Worm (Caenorhabditis elegans) whole organism, L1 larva: Measurements from ENCODE around the gene gbh-2.

Experiments used
- C04F5.9 ChIP-seq: sonication (generic microtip); optimal IDR thresholded peaks from 2 replicates; lab custom pipeline; 2016; ENCODE audit warnings: missing genetic modification characterization, missing compliant biosample characterization
- C16A3.4 ChIP-seq: fragments of 150-350 bp; optimal IDR thresholded peaks from 2 replicates; lab custom pipeline; 2014; ENCODE audit warnings: missing biosample characterization, missing genetic modification characterization
- F16B12.6 ChIP-seq: fragments of 150-350 bp; optimal IDR thresholded peaks from 2 replicates; lab custom pipeline; 2014; ENCODE audit warnings: missing biosample characterization, missing genetic modification characterization
- Y116A8C.19 ChIP-seq: sonication (generic microtip); optimal IDR thresholded peaks from 2 replicates; lab custom pipeline; 2016; ENCODE audit warnings: missing compliant biosample characterization, missing genetic modification characterization, borderline replicate concordance
- aha-1 ChIP-seq: fragments of 150-350 bp; optimal IDR thresholded peaks from 2 replicates; lab custom pipeline; 2014; ENCODE audit warnings: missing biosample characterization, missing genetic modification characterization
- alr-1 ChIP-seq: fragments of 200-800 bp; sonication (Bioruptor generic); optimal IDR thresholded peaks from 2 replicates; lab custom pipeline; 2018; ENCODE audit warnings: borderline replicate concordance, mild to moderate bottlenecking, missing genetic modification characterization, missing compliant biosample characterization
- aly-2 ChIP-seq: fragments of 150-350 bp; optimal IDR thresholded peaks from 2 replicates; lab custom pipeline; 2014; ENCODE audit warnings: missing biosample characterization, missing genetic modification characterization
- ama-1 ChIP-seq: fragments of 150-350 bp; optimal IDR thresholded peaks from 2 replicates; lab custom pipeline; 2014
- blmp-1 ChIP-seq: fragments of 150-350 bp; optimal IDR thresholded peaks from 2 replicates; lab custom pipeline; 2014; ENCODE audit warnings: missing biosample characterization, missing genetic modification characterization
- ceh-63 ChIP-seq: fragments of 200-800 bp; sonication (Bioruptor generic); optimal IDR thresholded peaks from 2 replicates; lab custom pipeline; 2018; ENCODE audit warnings: mild to moderate bottlenecking, missing genetic modification characterization, missing compliant biosample characterization
- ceh-8 ChIP-seq: fragments of 200-800 bp; sonication (Bioruptor generic); optimal IDR thresholded peaks from 2 replicates; lab custom pipeline; 2018; ENCODE audit warnings: mild to moderate bottlenecking, missing genetic modification characterization, moderate library complexity, missing compliant biosample characterization
- ceh-90 ChIP-seq: sonication (generic microtip); optimal IDR thresholded peaks from 2 replicates; lab custom pipeline; 2016; ENCODE audit warnings: missing genetic modification characterization, missing compliant biosample characterization
- dsc-1 ChIP-seq: sonication (generic microtip); optimal IDR thresholded peaks from 2 replicates; lab custom pipeline; 2016; ENCODE audit warnings: mild to moderate bottlenecking, missing genetic modification characterization, missing compliant biosample characterization
- efl-3 ChIP-seq: fragments of 200-800 bp; sonication (Bioruptor generic); optimal IDR thresholded peaks from 2 replicates; lab custom pipeline; 2018; ENCODE audit warnings: mild to moderate bottlenecking, missing genetic modification characterization, missing compliant biosample characterization
- egl-13 ChIP-seq: sonication (generic microtip); optimal IDR thresholded peaks from 2 replicates; lab custom pipeline; 2016; ENCODE audit warnings: missing genotype, missing genetic modification reagents, missing genetic modification characterization, missing compliant biosample characterization
- elt-2 ChIP-seq: sonication (generic microtip); optimal IDR thresholded peaks from 2 replicates; lab custom pipeline; 2016; ENCODE audit warnings: missing genetic modification characterization, mild to moderate bottlenecking, inconsistent platforms, missing compliant biosample characterization, missing genetic modification reagents
- ets-5 ChIP-seq: fragments of 200-800 bp; sonication (Bioruptor generic); IDR thresholded peaks from 2 replicates; pipeline ENCODE4 v1.3.6; 2022; ENCODE audit warnings: missing genetic modification characterization, missing compliant biosample characterization
- fkh-10 ChIP-seq: sonication (generic microtip); optimal IDR thresholded peaks from 2 replicates; lab custom pipeline; 2017; ENCODE audit warnings: missing biosample characterization, missing genetic modification reagents, missing genetic modification characterization
- fkh-4 ChIP-seq: sonication (generic microtip); optimal IDR thresholded peaks from 2 replicates; lab custom pipeline; 2016; ENCODE audit warnings: missing compliant biosample characterization, missing genetic modification characterization, borderline replicate concordance
- fos-1 ChIP-seq: fragments of 150-350 bp; optimal IDR thresholded peaks from 2 replicates; lab custom pipeline; 2014; ENCODE audit warnings: missing biosample characterization, missing genetic modification characterization
- hlh-4 ChIP-seq: sonication (generic microtip); optimal IDR thresholded peaks from 2 replicates; lab custom pipeline; 2016; ENCODE audit warnings: mild to moderate bottlenecking, missing genetic modification characterization, missing compliant biosample characterization
- hpl-2 ChIP-seq: fragments of 150-350 bp; optimal IDR thresholded peaks from 2 replicates; lab custom pipeline; 2014; ENCODE audit warnings: missing biosample characterization, missing genetic modification reagents, missing genetic modification characterization
- irx-1 ChIP-seq: sonication (generic microtip); optimal IDR thresholded peaks from 2 replicates; lab custom pipeline; 2016; ENCODE audit warnings: missing genetic modification characterization, missing compliant biosample characterization
- jun-1 ChIP-seq: fragments of 150-350 bp; optimal IDR thresholded peaks from 2 replicates; lab custom pipeline; 2014; ENCODE audit warnings: missing biosample characterization, missing genetic modification reagents, missing genetic modification characterization
- lin-35 ChIP-seq, 2 experiments: fragments of 150-350 bp; optimal IDR thresholded peaks; 2 replicates each; lab custom pipeline; 2014; ENCODE audit warnings: missing biosample characterization in 2 of 2, missing genetic modification characterization in 2 of 2, missing genetic modification reagents in 2 of 2
- lin-39 ChIP-seq: fragments of 150-350 bp; optimal IDR thresholded peaks from 2 replicates; lab custom pipeline; 2014; ENCODE audit warnings: missing biosample characterization, missing genetic modification reagents, missing genetic modification characterization
- lsy-2 ChIP-seq, 2 experiments: fragments of 150-350 bp; optimal IDR thresholded peaks; 2 replicates each; lab custom pipeline; 2014; ENCODE audit warnings: missing biosample characterization in 2 of 2, missing genetic modification characterization in 2 of 2
- mab-9 ChIP-seq: fragments of 200-800 bp; sonication (Bioruptor generic); IDR thresholded peaks from 2 replicates; pipeline ENCODE4 v1.3.6; 2022; ENCODE audit warnings: missing genetic modification reagents, missing genetic modification characterization, missing compliant biosample characterization
- mep-1 ChIP-seq: fragments of 150-350 bp; optimal IDR thresholded peaks from 2 replicates; lab custom pipeline; 2014; ENCODE audit warnings: missing biosample characterization, missing genetic modification characterization
- nhr-12 ChIP-seq: sonication (generic microtip); optimal IDR thresholded peaks from 2 replicates; lab custom pipeline; 2017; ENCODE audit warnings: missing biosample characterization, missing genetic modification characterization
- nhr-19 ChIP-seq: fragments of 200-800 bp; sonication (Bioruptor generic); conservative IDR thresholded peaks from 2 replicates; pipeline ENCODE4 v1.3.6; 2022; ENCODE audit warnings: missing genetic modification characterization, missing compliant biosample characterization
- nhr-28 ChIP-seq: fragments of 150-350 bp; optimal IDR thresholded peaks from 2 replicates; lab custom pipeline; 2014; ENCODE audit warnings: missing biosample characterization, missing genetic modification characterization
- nhr-47 ChIP-seq: sonication (generic microtip); optimal IDR thresholded peaks from 2 replicates; lab custom pipeline; 2016; ENCODE audit warnings: mild to moderate bottlenecking, missing genetic modification characterization, moderate library complexity, missing compliant biosample characterization
- nhr-71 ChIP-seq: sonication (generic microtip); optimal IDR thresholded peaks from 2 replicates; lab custom pipeline; 2016; ENCODE audit warnings: mild to moderate bottlenecking, missing genetic modification characterization, moderate library complexity, missing compliant biosample characterization
- nhr-76 ChIP-seq: sonication (generic microtip); optimal IDR thresholded peaks from 2 replicates; lab custom pipeline; 2017; ENCODE audit warnings: missing biosample characterization, missing genetic modification characterization
- nhr-77 ChIP-seq: fragments of 150-350 bp; optimal IDR thresholded peaks from 2 replicates; lab custom pipeline; 2014; ENCODE audit warnings: missing biosample characterization, missing genetic modification characterization
- nhr-84 ChIP-seq: sonication (generic microtip); optimal IDR thresholded peaks from 2 replicates; lab custom pipeline; 2017; ENCODE audit warnings: missing biosample characterization, missing genetic modification characterization
- nhr-85 ChIP-seq: sonication (generic microtip); peaks from one replicate; lab custom pipeline; 2016; ENCODE audit warnings: missing genetic modification characterization, inconsistent platforms, missing compliant biosample characterization
- pag-3 ChIP-seq: sonication (generic microtip); optimal IDR thresholded peaks from 2 replicates; lab custom pipeline; 2017; ENCODE audit warnings: missing genetic modification characterization, mild to moderate bottlenecking, missing compliant biosample characterization, antibody characterized with exemption, borderline replicate concordance; ENCODE audit not compliant: insufficient read depth
- pax-3 ChIP-seq: fragments of 200-800 bp; sonication (Bioruptor generic); optimal IDR thresholded peaks from 2 replicates; lab custom pipeline; 2018; ENCODE audit warnings: mild to moderate bottlenecking, missing genetic modification characterization, moderate library complexity, missing compliant biosample characterization
- snpc-4 ChIP-seq: fragments of 150-350 bp; optimal IDR thresholded peaks from 2 replicates; lab custom pipeline; 2014; ENCODE audit warnings: missing biosample characterization, missing genetic modification characterization
- snu-23 ChIP-seq: sonication (generic microtip); optimal IDR thresholded peaks from 2 replicates; lab custom pipeline; 2016; ENCODE audit warnings: missing genetic modification characterization, missing compliant biosample characterization
- sox-4 ChIP-seq: sonication (generic microtip); optimal IDR thresholded peaks from 2 replicates; lab custom pipeline; 2016; ENCODE audit warnings: missing genetic modification characterization, missing compliant biosample characterization
- sptf-1 ChIP-seq: fragments of 150-350 bp; optimal IDR thresholded peaks from 2 replicates; lab custom pipeline; 2014; ENCODE audit warnings: missing biosample characterization, missing genetic modification characterization
- unc-130 ChIP-seq: fragments of 150-350 bp; optimal IDR thresholded peaks from 2 replicates; lab custom pipeline; 2017; ENCODE audit warnings: missing biosample characterization, missing genetic modification characterization, inconsistent platforms
- unc-98 ChIP-seq: fragments of 200-800 bp; sonication (Bioruptor generic); IDR thresholded peaks from 2 replicates; pipeline ENCODE4 v1.3.6; 2022; ENCODE audit warnings: missing genetic modification characterization, missing compliant biosample characterization
- vab-15 ChIP-seq: sonication (generic microtip); optimal IDR thresholded peaks from 2 replicates; lab custom pipeline; 2017; ENCODE audit warnings: missing genotype, mild to moderate bottlenecking, missing genetic modification characterization, missing compliant biosample characterization
- xbp-1 ChIP-seq: sonication (generic microtip); optimal IDR thresholded peaks from 2 replicates; lab custom pipeline; 2016; ENCODE audit warnings: missing genetic modification characterization, missing compliant biosample characterization
- zip-4 ChIP-seq: fragments of 200-800 bp; sonication (Bioruptor generic); optimal IDR thresholded peaks from 2 replicates; lab custom pipeline; 2018; ENCODE audit warnings: mild to moderate bottlenecking, missing genetic modification characterization, moderate library complexity, missing compliant biosample characterization
- ztf-4 ChIP-seq: fragments of 150-350 bp; optimal IDR thresholded peaks from 2 replicates; lab custom pipeline; 2014; ENCODE audit warnings: missing biosample characterization, missing genetic modification characterization

The gbh-2 gene

DNA sequence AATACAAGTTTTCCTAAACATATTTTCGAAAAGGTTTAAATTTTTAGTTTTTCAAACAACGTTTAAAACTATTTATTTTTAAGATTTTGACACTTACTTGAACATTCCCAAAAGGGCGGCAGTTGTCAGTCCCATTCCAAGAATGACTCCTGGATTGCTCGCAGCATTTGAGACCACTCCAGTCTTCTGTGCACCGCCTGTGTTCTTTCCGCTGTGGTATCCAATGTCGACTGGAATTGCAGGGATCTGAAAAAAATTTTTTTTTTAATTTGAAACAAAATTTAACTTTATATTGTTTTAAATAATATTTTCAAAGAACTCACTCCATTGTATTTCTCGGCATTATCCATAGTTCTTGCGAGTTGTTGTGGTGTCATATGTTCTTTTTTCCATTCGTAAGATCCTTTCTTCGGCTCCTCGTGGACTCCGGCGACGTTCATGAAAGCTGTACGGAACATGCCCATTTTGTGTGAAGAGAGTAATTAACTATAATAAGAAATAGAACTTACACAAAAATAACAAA lies 3.9 kb upstream of the gbh-2 start, which contains the start of gene M05D6.5:
Gene M05D6.5 (minus strand): TSS at position 473 of the 523 bp plus-strand sequence.
- TF ChIP-seq nhr-19 (GFP tag; lab: Robert Waterston, UW) (no peak), snu-23 (no peak), ztf-4 (tag; lab: Kevin White, UChicago) (peak; percentile 52), aly-2 (tag; lab: Kevin White, UChicago) (no peak)

DNA sequence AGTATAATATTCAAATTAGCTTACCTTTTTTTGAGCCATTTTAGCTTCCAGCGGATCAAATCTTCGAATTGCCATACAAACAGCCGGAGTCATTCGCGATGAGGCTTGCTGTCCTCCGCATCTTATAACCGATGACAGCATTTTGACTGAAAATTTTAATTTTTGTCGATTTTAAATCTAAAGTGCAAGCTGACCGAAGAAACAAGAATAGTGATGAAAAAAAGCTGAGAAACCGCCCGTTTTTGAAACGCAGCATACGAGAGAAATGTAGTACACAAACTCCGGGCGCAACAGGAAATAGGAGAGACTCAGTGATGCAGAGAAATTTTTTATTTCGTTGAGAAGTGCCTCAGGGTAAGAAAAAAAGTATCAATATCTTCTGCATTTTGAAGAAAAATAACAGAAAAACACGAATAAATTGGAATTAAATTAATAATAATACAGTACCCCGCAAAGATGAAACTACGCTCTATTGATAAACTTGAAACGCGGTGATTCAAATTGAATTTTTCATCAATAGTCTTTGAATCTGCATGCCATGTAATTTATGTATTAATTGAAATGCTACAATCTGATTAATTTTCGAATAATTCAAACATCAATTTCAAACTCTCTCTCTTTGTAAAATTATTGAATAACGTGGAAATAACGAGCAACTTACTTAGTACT lies 2.4 kb upstream of the gbh-2 start:
- TF ChIP-seq mab-9 (GFP tag; lab: Robert Waterston, UW) (no peak), pax-3 (no peak), xbp-1 (tag; lab: Kevin White, UChicago) (no peak), jun-1 (tag; lab: Kevin White, UChicago) (no peak), mep-1 (no peak), fkh-4 (tag; lab: Kevin White, UChicago) (no peak), sptf-1 (tag; lab: Kevin White, UChicago) (no peak), F16B12.6 (no peak), ceh-63 (GFP tag; lab: Kevin White, UChicago) (no peak), pag-3 (tag; lab: Kevin White, UChicago) (no peak), ceh-8 (GFP tag; lab: Kevin White, UChicago) (no peak), nhr-85 (peak; percentile 66), hlh-4 (no peak), efl-3 (GFP tag; lab: Kevin White, UChicago) (no peak), nhr-12 (tag; lab: Kevin White, UChicago) (no peak), nhr-28 (no peak), nhr-19 (GFP tag; lab: Robert Waterston, UW) (peak; percentile 33), vab-15 (tag; lab: Kevin White, UChicago) (no peak), ztf-4 (tag; lab: Kevin White, UChicago) (no peak), egl-13 (tag; lab: Kevin White, UChicago) (peak; percentile 34), unc-130 (no peak), fos-1 (tag; lab: Kevin White, UChicago) (no peak), lin-35 (GFP tag; optimal IDR thresholded peaks at IDR 0.05; lab: Kevin White, UChicago) (peak; percentile 28 to 74), ceh-90 (tag; lab: Kevin White, UChicago) (no peak), aly-2 (tag; lab: Kevin White, UChicago) (no peak), snpc-4 (tag; lab: Kevin White, UChicago) (no peak), nhr-71 (tag; lab: Kevin White, UChicago) (peak; percentile 48), zip-4 (GFP tag; lab: Kevin White, UChicago) (no peak), blmp-1 (tag; lab: Kevin White, UChicago) (no peak), Y116A8C.19 (no peak), alr-1 (tag; lab: Kevin White, UChicago) (no peak), aha-1 (tag; lab: Kevin White, UChicago) (no peak), C04F5.9 (tag; lab: Kevin White, UChicago) (no peak), C16A3.4 (tag; lab: Kevin White, UChicago) (no peak), fkh-10 (GFP tag; lab: Kevin White, UChicago) (no peak), nhr-76 (tag; lab: Kevin White, UChicago) (no peak), sox-4 (tag; lab: Kevin White, UChicago) (no peak), snu-23 (no peak), irx-1 (tag; lab: Kevin White, UChicago) (no peak), hpl-2 (GFP tag; lab: Kevin White, UChicago) (no peak), nhr-77 (tag; lab: Kevin White, UChicago) (no peak), ama-1 (lab: Kevin White, UChicago) (no peak), ets-5 (GFP tag; lab: Robert Waterston, UW) (no peak), lin-39 (tag; lab: Kevin White, UChicago) (no peak), unc-98 (GFP tag; lab: Robert Waterston, UW) (no peak), lsy-2 (tag; optimal IDR thresholded peaks at IDR 0.05; lab: Kevin White, UChicago) (peak; percentile 56 to 93), nhr-84 (tag; lab: Kevin White, UChicago) (no peak), elt-2 (tag; lab: Kevin White, UChicago) (no peak), nhr-47 (tag; lab: Kevin White, UChicago) (peak; percentile 2), dsc-1 (tag; lab: Kevin White, UChicago) (no peak)
